Fruit fly (Drosophila melanogaster): ENCODE data around the gene Osi24.

Gene Osi24

dm6 chr3R:6153574-6153973 lies 45.0 kb upstream of the Osi24 start:
- TF ChIP-seq CG8281 (tag; optimal IDR thresholded peaks at IDR 0.05) (peak; percentile 89), Blimp-1 (GFP tag; optimal IDR thresholded peaks at IDR 0.05) (peak; percentile 91), seq (GFP tag; IDR thresholded peaks at IDR 0.05) (no peak)

- TF ChIP-seq jigr1 (GFP tag; IDR thresholded peaks at IDR 0.05) (no peak), NK7.1 (GFP tag; optimal IDR thresholded peaks at IDR 0.05) (no peak), H2.0 (GFP tag; IDR thresholded peaks at IDR 0.05) (no peak), CG13287 (GFP tag; IDR thresholded peaks at IDR 0.05; ENCODE audit: partially characterized antibody) (no peak), pan (optimal IDR thresholded peaks at IDR 0.05) (no peak), pan (GFP tag; optimal IDR thresholded peaks at IDR 0.05 in 1 of 2, IDR thresholded peaks at IDR 0.05 in 1 of 2) (no peak), kni (GFP tag; optimal IDR thresholded peaks at IDR 0.05) (no peak), CG2116 (GFP tag; optimal IDR thresholded peaks at IDR 0.05) (no peak), CG12942 (GFP tag; optimal IDR thresholded peaks at IDR 0.05) (no peak), CG10431 (GFP tag; optimal IDR thresholded peaks at IDR 0.05) (peak; percentile 92), lola (GFP tag; optimal IDR thresholded peaks at IDR 0.05) (no peak), CG17328 (GFP tag; IDR thresholded peaks at IDR 0.05) (no peak), Atf3 (GFP tag; optimal IDR thresholded peaks at IDR 0.05) (no peak), pros (GFP tag; optimal IDR thresholded peaks at IDR 0.05) (peak; percentile 75), CG7357 (GFP tag; IDR thresholded peaks at IDR 0.05) (no peak), Bdp1 (GFP tag; optimal IDR thresholded peaks at IDR 0.05) (no peak), aop (GFP tag; IDR thresholded peaks at IDR 0.05) (no peak), CG12104 (GFP tag; optimal IDR thresholded peaks at IDR 0.05) (no peak), Aef1 (GFP tag; IDR thresholded peaks at IDR 0.05) (no peak), twi (tag; optimal IDR thresholded peaks at IDR 0.05) (no peak), tx (GFP tag; optimal IDR thresholded peaks at IDR 0.05) (no peak), caup (GFP tag; optimal IDR thresholded peaks at IDR 0.05; ENCODE audit: severe bottlenecking) (no peak), CG4404 (GFP tag; IDR thresholded peaks at IDR 0.05) (no peak), Med (GFP tag) (peak; percentile 60), zfh2 (GFP tag; optimal IDR thresholded peaks at IDR 0.05) (no peak), CG12299 (tag; optimal IDR thresholded peaks at IDR 0.05) (no peak), hb (GFP tag; IDR thresholded peaks at IDR 0.05; ENCODE audit: partially characterized antibody) (peak; percentile 60; the same call in 2 of the 3 replicates), Neu2 (GFP tag; optimal IDR thresholded peaks at IDR 0.05; ENCODE audit: borderline replicate concordance) (no peak), CG10147 (GFP tag; optimal IDR thresholded peaks at IDR 0.05) (no peak), CG8388 (GFP tag; optimal IDR thresholded peaks at IDR 0.05) (no peak), E2f1 (GFP tag; IDR thresholded peaks at IDR 0.05) (no peak), gce (GFP tag; IDR thresholded peaks at IDR 0.05) (no peak), Dll (GFP tag; IDR thresholded peaks at IDR 0.05; ENCODE audit: partially characterized antibody) (0 out of 4 replicates have a peak, but pooled peaks have one; percentile 31), B-H1 (GFP tag; IDR thresholded peaks at IDR 0.05) (no peak), toy (GFP tag; IDR thresholded peaks at IDR 0.05) (no peak), CG18011 (GFP tag; optimal IDR thresholded peaks at IDR 0.05) (no peak), CG2875 (GFP tag; optimal IDR thresholded peaks at IDR 0.05) (no peak), abd-A (tag; optimal IDR thresholded peaks at IDR 0.05) (peak; percentile 25), oc (tag; optimal IDR thresholded peaks at IDR 0.05) (peak; percentile 85), CG5953 (GFP tag; IDR thresholded peaks at IDR 0.05) (no peak), seq (GFP tag; IDR thresholded peaks at IDR 0.05) (no peak), CG2120 (GFP tag; optimal IDR thresholded peaks at IDR 0.05) (no peak), hkb (optimal IDR thresholded peaks at IDR 0.05) (no peak), hkb (GFP tag; IDR thresholded peaks at IDR 0.05) (no peak), Fer2 (tag; optimal IDR thresholded peaks at IDR 0.05) (no peak), CG9817 (tag; optimal IDR thresholded peaks at IDR 0.05) (no peak), croc (GFP tag; conservative IDR thresholded peaks at IDR 0.05) (no peak)
Observed at dm6 chr3R:6154773-6155295, 43.8 kb upstream of the Osi24 start.
